Worm (Caenorhabditis elegans) whole organism, L4/young adult: ENCODE data around the gene acd-4.

Experiments used
- W03F9.2 ChIP-seq: fragments of 150-350 bp; optimal IDR thresholded peaks from 2 replicates; lab custom pipeline; 2014; ENCODE audit warnings: missing biosample characterization, missing genetic modification characterization
- dao-5 ChIP-seq: sonication (generic microtip); optimal IDR thresholded peaks from 2 replicates; lab custom pipeline; 2016; ENCODE audit warnings: missing genotype, missing genetic modification characterization, moderate library complexity, missing compliant biosample characterization

DNA sequence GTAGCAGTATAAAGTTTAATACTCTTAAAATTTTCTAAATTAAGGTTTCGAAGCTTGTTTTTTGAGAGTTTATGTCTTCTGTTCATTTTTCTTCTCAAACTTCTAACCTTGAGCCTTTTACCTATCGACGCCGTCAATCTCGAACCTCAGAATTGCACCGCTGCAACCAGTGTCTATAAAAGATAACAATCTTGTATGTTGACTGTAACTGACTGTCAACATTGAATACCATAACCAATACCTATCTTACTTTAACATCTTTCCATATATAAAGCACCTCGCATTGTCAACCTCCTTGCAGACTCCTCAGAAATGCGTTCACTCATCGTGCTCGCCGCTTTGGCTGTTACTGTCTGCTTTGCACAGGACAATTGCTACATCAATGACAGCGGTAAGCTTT is 19.3 kb upstream of the acd-4 start, which contains the start of gene grd-5:
- TF ChIP-seq dao-5 (no peak), W03F9.2 (tag; lab: Kevin White, UChicago) (no peak)
